Fruit fly (Drosophila melanogaster) whole organism, embryonic: ENCODE data around the gene Or33b.

Experiments
- Ada2b ChIP-seq: fragments of 200-800 bp; sonication (Bioruptor generic); IDR thresholded peaks from 2 replicates; pipeline ENCODE4 v1.3.6; 2022; ENCODE audit warnings: missing biosample characterization, missing genetic modification characterization
- B-H2 ChIP-seq: fragments of 200-800 bp; sonication (Bioruptor generic); optimal IDR thresholded peaks from 2 replicates; lab custom pipeline; 2018; ENCODE audit warnings: missing biosample characterization, mild to moderate bottlenecking, missing genetic modification characterization
- BEAF-32 ChIP-seq: fragments of 200-800 bp; sonication (Bioruptor generic); optimal IDR thresholded peaks from 3 replicates; lab custom pipeline; 2017; ENCODE audit warnings: missing biosample characterization, missing genetic modification characterization, mild to moderate bottlenecking, moderate library complexity, missing genetic modification reagents
- CG11085 ChIP-seq: fragments of 200-800 bp; sonication (Bioruptor generic); IDR thresholded peaks from 2 replicates; pipeline ENCODE4 v1.3.6; 2022; ENCODE audit warnings: missing biosample characterization, missing genetic modification characterization
- CG1233 ChIP-seq: fragments of 200-800 bp; sonication (Bioruptor generic); optimal IDR thresholded peaks from 4 replicates; lab custom pipeline; 2018; ENCODE audit warnings: missing biosample characterization, mild to moderate bottlenecking, missing genetic modification characterization
- CG12942 ChIP-seq: fragments of 200-800 bp; sonication (Bioruptor generic); optimal IDR thresholded peaks from 3 replicates; lab custom pipeline; 2016; ENCODE audit warnings: missing biosample characterization, missing genetic modification characterization
- CG13123 ChIP-seq: fragments of 200-800 bp; sonication (Bioruptor generic); optimal IDR thresholded peaks from 2 replicates; lab custom pipeline; 2016; ENCODE audit warnings: missing biosample characterization, missing genetic modification characterization
- CG13424 ChIP-seq: fragments of 200-800 bp; sonication (Bioruptor generic); optimal IDR thresholded peaks from 2 replicates; lab custom pipeline; 2019; ENCODE audit warnings: missing biosample characterization, mild to moderate bottlenecking, missing genetic modification characterization, moderate library complexity
- CG14965 ChIP-seq: fragments of 200-800 bp; sonication (Bioruptor generic); optimal IDR thresholded peaks from 2 replicates; lab custom pipeline; 2016; ENCODE audit warnings: missing biosample characterization, missing genetic modification characterization, borderline replicate concordance
- CG17359 ChIP-seq: fragments of 200-800 bp; sonication (Bioruptor generic); optimal IDR thresholded peaks from 3 replicates; lab custom pipeline; 2018; ENCODE audit warnings: missing biosample characterization, mild to moderate bottlenecking, missing genetic modification characterization, moderate library complexity
- CG1832 ChIP-seq: fragments of 200-800 bp; sonication (Bioruptor generic); optimal IDR thresholded peaks from 2 replicates; lab custom pipeline; 2017; ENCODE audit warnings: missing biosample characterization, mild to moderate bottlenecking, missing genetic modification characterization, inconsistent platforms
- CG33213 ChIP-seq: fragments of 200-800 bp; sonication (Bioruptor generic); optimal IDR thresholded peaks from 3 replicates; lab custom pipeline; 2016; ENCODE audit warnings: missing biosample characterization, missing genetic modification characterization
- CG34376 ChIP-seq: fragments of 200-800 bp; sonication (Bioruptor generic); optimal IDR thresholded peaks from 2 replicates; lab custom pipeline; 2018; ENCODE audit warnings: missing biosample characterization, mild to moderate bottlenecking, missing genetic modification characterization
- CG4360 ChIP-seq: fragments of 200-800 bp; sonication (Bioruptor generic); IDR thresholded peaks from 2 replicates; pipeline ENCODE4 v1.3.6; 2022; ENCODE audit warnings: missing biosample characterization, missing genetic modification characterization
- CG5953 ChIP-seq: fragments of 200-800 bp; sonication (Bioruptor generic); IDR thresholded peaks from 2 replicates; pipeline ENCODE4 v1.3.6; 2022; ENCODE audit warnings: missing biosample characterization, missing genetic modification characterization
- CG7556 ChIP-seq: fragments of 200-800 bp; sonication (Bioruptor generic); optimal IDR thresholded peaks from 2 replicates; lab custom pipeline; 2017; ENCODE audit warnings: missing biosample characterization, mild to moderate bottlenecking, missing genetic modification characterization
- CG7839 ChIP-seq: fragments of 200-800 bp; sonication (Bioruptor generic); optimal IDR thresholded peaks from 3 replicates; lab custom pipeline; 2018; ENCODE audit warnings: missing biosample characterization, mild to moderate bottlenecking, missing genetic modification characterization, moderate library complexity
- CG8290 ChIP-seq, 3 experiments: fragments of 200-800 bp; sonication (Bioruptor generic); optimal IDR thresholded peaks; 2 replicates each; lab custom pipeline; 2016 to 2019; ENCODE audit warnings: missing biosample characterization in 3 of 3, missing genetic modification characterization in 3 of 3, mild to moderate bottlenecking in 2 of 3, moderate library complexity in 1 of 3
- CG8388 ChIP-seq: fragments of 200-800 bp; sonication (Bioruptor generic); optimal IDR thresholded peaks from 2 replicates; lab custom pipeline; 2019; ENCODE audit warnings: missing biosample characterization, mild to moderate bottlenecking, missing genetic modification characterization, moderate library complexity
- CG9797 ChIP-seq: fragments of 200-800 bp; sonication (Bioruptor generic); optimal IDR thresholded peaks from 3 replicates; lab custom pipeline; 2018; ENCODE audit warnings: missing biosample characterization, mild to moderate bottlenecking, missing genetic modification characterization
- Dad ChIP-seq: fragments of 200-800 bp; sonication (Bioruptor generic); optimal IDR thresholded peaks from 3 replicates; lab custom pipeline; 2016; ENCODE audit warnings: missing biosample characterization, missing genetic modification characterization
- Dbx ChIP-seq: fragments of 200-800 bp; sonication (Bioruptor generic); IDR thresholded peaks from 3 replicates; pipeline ENCODE4 v1.3.6; 2022; ENCODE audit warnings: missing biosample characterization, missing genetic modification characterization
- Deaf1 ChIP-seq: fragments of 200-800 bp; optimal IDR thresholded peaks from 3 replicates; lab custom pipeline; 2019; ENCODE audit warnings: missing biosample characterization, mild to moderate bottlenecking, missing genetic modification characterization, moderate library complexity
- Dll ChIP-seq: fragments of 200-800 bp; sonication (Bioruptor generic); IDR thresholded peaks from 4 replicates; pipeline ENCODE4 v1.3.6; 2022; ENCODE audit warnings: missing biosample characterization, missing genetic modification characterization; ENCODE audit not compliant: partially characterized antibody
- Drgx ChIP-seq: fragments of 200-800 bp; sonication (Bioruptor generic); IDR thresholded peaks from 2 replicates; pipeline ENCODE4 v1.3.6; 2022; ENCODE audit warnings: missing biosample characterization, missing genetic modification characterization
- E2f1 ChIP-seq: fragments of 200-800 bp; sonication (Bioruptor generic); IDR thresholded peaks from 2 replicates; pipeline ENCODE4 v1.3.6; 2022; ENCODE audit warnings: missing biosample characterization, missing genetic modification characterization
- HLH4C ChIP-seq: fragments of 200-800 bp; sonication (Bioruptor generic); IDR thresholded peaks from 3 replicates; pipeline ENCODE4 v1.3.6; 2022; ENCODE audit warnings: missing biosample characterization, missing genetic modification characterization; ENCODE audit not compliant: partially characterized antibody
- Hmr ChIP-seq: fragments of 200-800 bp; sonication (Bioruptor generic); optimal IDR thresholded peaks from 3 replicates; lab custom pipeline; 2017; ENCODE audit warnings: mild to moderate bottlenecking, missing biosample characterization, missing genetic modification reagents, missing genetic modification characterization
- Jarid2 ChIP-seq: fragments of 200-800 bp; sonication (Bioruptor generic); optimal IDR thresholded peaks from 3 replicates; lab custom pipeline; 2017; ENCODE audit warnings: mild to moderate bottlenecking, missing biosample characterization, missing genetic modification reagents, missing genetic modification characterization
- Lpt ChIP-seq: fragments of >200 bp; optimal IDR thresholded peaks from 2 replicates; lab custom pipeline; 2018; ENCODE audit warnings: missing biosample characterization, missing genetic modification characterization
- Mes4 ChIP-seq: fragments of 200-800 bp; sonication (Bioruptor generic); optimal IDR thresholded peaks from 2 replicates; lab custom pipeline; 2016; ENCODE audit warnings: missing biosample characterization, missing genetic modification characterization
- Mrtf ChIP-seq: fragments of 200-800 bp; sonication (Bioruptor generic); IDR thresholded peaks from 3 replicates; pipeline ENCODE4 v1.3.6; 2022; ENCODE audit warnings: missing biosample characterization, missing genetic modification characterization
- Oli ChIP-seq: fragments of 200-800 bp; sonication (Bioruptor generic); optimal IDR thresholded peaks from 2 replicates; lab custom pipeline; 2018; ENCODE audit warnings: missing biosample characterization, mild to moderate bottlenecking, missing genetic modification characterization, moderate library complexity
- Tbp ChIP-seq: fragments of >200 bp; optimal IDR thresholded peaks from 2 replicates; lab custom pipeline; 2018; ENCODE audit warnings: missing biosample characterization, missing genetic modification characterization
- cwo ChIP-seq: fragments of 200-800 bp; sonication (Bioruptor generic); optimal IDR thresholded peaks from 3 replicates; lab custom pipeline; 2017; ENCODE audit warnings: missing biosample characterization, missing genetic modification characterization, mild to moderate bottlenecking, moderate library complexity, missing genetic modification reagents
- disco-r ChIP-seq: fragments of 200-800 bp; sonication (Bioruptor generic); optimal IDR thresholded peaks from 2 replicates; lab custom pipeline; 2016; ENCODE audit warnings: missing biosample characterization, missing genetic modification characterization
- esg ChIP-seq: fragments of 200-800 bp; sonication (Bioruptor generic); conservative IDR thresholded peaks from 2 replicates; pipeline ENCODE4 v1.3.6; 2022; ENCODE audit warnings: missing biosample characterization, missing genetic modification characterization
- grn ChIP-seq: fragments of 200-800 bp; sonication (Bioruptor generic); optimal IDR thresholded peaks from 3 replicates; lab custom pipeline; 2017; ENCODE audit warnings: missing biosample characterization, missing genetic modification characterization
- insv ChIP-seq, 2 experiments: fragments of 200-800 bp; sonication (Bioruptor generic); optimal IDR thresholded peaks; 3 replicates each; lab custom pipeline; 2016 to 2018; ENCODE audit warnings: missing biosample characterization in 2 of 2, missing genetic modification characterization in 2 of 2
- kay ChIP-seq: fragments of 200-800 bp; sonication (Bioruptor generic); optimal IDR thresholded peaks from 2 replicates; lab custom pipeline; 2016; ENCODE audit warnings: missing biosample characterization, missing genetic modification characterization
- mirr ChIP-seq: fragments of 200-800 bp; sonication (Bioruptor generic); optimal IDR thresholded peaks from 3 replicates; lab custom pipeline; 2018; ENCODE audit warnings: missing biosample characterization, mild to moderate bottlenecking, missing genetic modification characterization
- oc ChIP-seq: fragments of 200-800 bp; sonication (Bioruptor generic); optimal IDR thresholded peaks from 2 replicates; lab custom pipeline; 2018; ENCODE audit warnings: missing biosample characterization, mild to moderate bottlenecking, missing genetic modification characterization, moderate library complexity
- org-1 ChIP-seq: fragments of 200-800 bp; sonication (Bioruptor generic); optimal IDR thresholded peaks from 2 replicates; lab custom pipeline; 2017; ENCODE audit warnings: missing biosample characterization, missing genetic modification characterization
- pb ChIP-seq: fragments of 200-800 bp; sonication (Bioruptor generic); optimal IDR thresholded peaks from 3 replicates; lab custom pipeline; 2016; ENCODE audit warnings: missing biosample characterization, missing genetic modification characterization
- sc ChIP-seq, 3 experiments: fragments of >200 bp in 2 of 3; fragments of 200-800 bp in 1 of 3; sonication (Bioruptor generic) in 1 of 3; optimal IDR thresholded peaks; 2 replicates in 2 of 3; 3 replicates in 1 of 3; lab custom pipeline; 2017; ENCODE audit warnings: mild to moderate bottlenecking in 1 of 3, missing biosample characterization in 1 of 3, missing genetic modification characterization in 1 of 3, missing genetic modification reagents in 1 of 3
- tap ChIP-seq: fragments of 200-800 bp; optimal IDR thresholded peaks from 3 replicates; lab custom pipeline; 2019; ENCODE audit warnings: missing biosample characterization, mild to moderate bottlenecking, missing genetic modification characterization, moderate library complexity
- trem ChIP-seq: fragments of 200-800 bp; optimal IDR thresholded peaks from 3 replicates; lab custom pipeline; 2019; ENCODE audit warnings: missing biosample characterization, mild to moderate bottlenecking, missing genetic modification characterization, moderate library complexity
- twi ChIP-seq: fragments of 200-800 bp; optimal IDR thresholded peaks from 2 replicates; lab custom pipeline; 2019; ENCODE audit warnings: missing biosample characterization, mild to moderate bottlenecking, missing genetic modification characterization, moderate library complexity

Gene Or33b

DNA sequence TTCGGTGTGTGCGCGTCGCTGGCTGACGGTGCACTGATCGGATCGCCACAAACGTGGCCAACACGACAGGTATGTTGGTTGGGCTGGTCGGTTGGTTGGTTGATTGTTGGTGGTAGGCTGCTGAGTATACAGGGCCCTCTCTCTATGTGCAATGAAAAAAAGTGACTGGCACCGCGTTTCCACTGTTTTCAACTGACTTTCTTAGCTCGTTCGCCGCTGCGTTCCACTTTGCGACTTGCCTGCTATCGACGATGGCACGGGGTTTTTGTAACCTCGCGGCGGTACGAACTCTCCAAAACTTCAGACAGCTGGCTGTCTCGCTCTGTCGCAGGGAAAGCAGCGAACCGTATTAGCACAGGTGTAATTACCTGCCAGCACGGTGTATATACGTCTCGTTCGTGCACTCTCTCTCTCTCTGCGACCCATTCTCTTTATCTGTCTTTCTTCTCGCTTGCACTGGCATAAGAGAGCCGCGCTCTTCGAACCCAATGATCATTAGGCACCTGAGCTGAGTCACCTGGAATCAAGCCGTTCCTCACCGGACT is 34.9 kb downstream of the Or33b start (continued):
- TF ChIP-seq Dad: no peak
- no peak for TF ChIP-seq CG33213
- TF ChIP-seq CG34376: peak; percentile 25
- no peak for TF ChIP-seq CG12942
- TF ChIP-seq Drgx (GFP tag; lab: Robert Waterston, UW): 0 out of 2 replicates have a peak, but pooled peaks have one; percentile 18
- peak in 1 of 2 experiments; percentile 51 for TF ChIP-seq insv (GFP tag; optimal IDR thresholded peaks at IDR 0.05; lab: Kevin White, UChicago)
- TF ChIP-seq Mes4 (GFP tag; lab: Kevin White, UChicago): no peak
- TF ChIP-seq twi (tag; lab: Kevin White, UChicago): no peak
- TF ChIP-seq CG14965 (GFP tag; lab: Kevin White, UChicago): no peak
- peak; percentile 0 for TF ChIP-seq CG13424
- no peak for TF ChIP-seq Tbp (GFP tag; lab: Kevin White, UChicago)
- peak; percentile 38; the same call in 1 of the 3 replicates for TF ChIP-seq Mrtf (GFP tag; lab: Robert Waterston, UW)
- TF ChIP-seq BEAF-32 (GFP tag; lab: Kevin White, UChicago): no peak
- TF ChIP-seq HLH4C (GFP tag; lab: Robert Waterston, UW): 0 out of 3 replicates have a peak, but pooled peaks have one; percentile 39
- TF ChIP-seq Dll (GFP tag; lab: Robert Waterston, UW): no peak
- TF ChIP-seq Ada2b (GFP tag; lab: Robert Waterston, UW): no peak
- TF ChIP-seq grn (GFP tag; lab: Kevin White, UChicago): peak; percentile 77
- peak; percentile 78 for TF ChIP-seq Deaf1
- peak; percentile 67 for TF ChIP-seq mirr (GFP tag; lab: Kevin White, UChicago)
- no peak for TF ChIP-seq trem
- no peak for TF ChIP-seq tap
- peak; percentile 96 for TF ChIP-seq Jarid2 (GFP tag; lab: Kevin White, UChicago)
- no peak for TF ChIP-seq CG1233
- peak; percentile 92 for TF ChIP-seq CG1832 (GFP tag; lab: Kevin White, UChicago)
- no peak for TF ChIP-seq CG8388 (GFP tag; lab: Kevin White, UChicago)
- 0 out of 2 replicates have a peak, but pooled peaks have one; percentile 22 for TF ChIP-seq esg (GFP tag; lab: Robert Waterston, UW)
- 0 out of 2 replicates have a peak, but pooled peaks have one; percentile 52 for TF ChIP-seq CG5953 (GFP tag; lab: Robert Waterston, UW)
- 0 out of 2 replicates have a peak, but pooled peaks have one; percentile 52 for TF ChIP-seq CG11085
- TF ChIP-seq Lpt (GFP tag; lab: Kevin White, UChicago): no peak
- TF ChIP-seq kay (GFP tag; lab: Kevin White, UChicago): peak; percentile 45
- no peak for TF ChIP-seq B-H2 (GFP tag; lab: Kevin White, UChicago)
- TF ChIP-seq E2f1 (GFP tag; lab: Robert Waterston, UW): no peak; the same call in 1 of the 2 replicates
- TF ChIP-seq org-1 (GFP tag; lab: Kevin White, UChicago): peak; percentile 22
- TF ChIP-seq Hmr (GFP tag; lab: Kevin White, UChicago): peak; percentile 56
- TF ChIP-seq cwo (GFP tag; lab: Kevin White, UChicago): peak; percentile 30
- no peak for TF ChIP-seq CG7556 (GFP tag; lab: Kevin White, UChicago)
- no peak for TF ChIP-seq disco-r
- peak; percentile 3 for TF ChIP-seq CG17359 (tag; lab: Kevin White, UChicago)
- peak; percentile 54; the same call in 1 of the 3 replicates for TF ChIP-seq Dbx (GFP tag; lab: Robert Waterston, UW)
- TF ChIP-seq pb: peak; percentile 59
- TF ChIP-seq sc (optimal IDR thresholded peaks at IDR 0.05; lab: Kevin White, UChicago): no peak
- TF ChIP-seq sc (GFP tag; optimal IDR thresholded peaks at IDR 0.05; lab: Kevin White, UChicago): peak; percentile 19
- peak; percentile 72 for TF ChIP-seq oc
- TF ChIP-seq CG4360 (GFP tag; lab: Robert Waterston, UW): peak; percentile 42
- TF ChIP-seq CG8290 (GFP tag; optimal IDR thresholded peaks at IDR 0.05; lab: Kevin White, UChicago): no peak
- TF ChIP-seq CG8290 (tag; optimal IDR thresholded peaks at IDR 0.05; lab: Kevin White, UChicago): peak in 1 of 2 experiments; percentile 65
- TF ChIP-seq CG7839: no peak
- no peak for TF ChIP-seq CG9797 (GFP tag; lab: Kevin White, UChicago)
- TF ChIP-seq Oli (tag; lab: Kevin White, UChicago): peak; percentile 14
- TF ChIP-seq CG13123 (GFP tag; lab: Kevin White, UChicago): no peak
